Fruit fly (Drosophila melanogaster) whole organism, prepupa: Measurements from ENCODE around the gene CG10274.

Source experiments
- CG11762 ChIP-seq: fragments of 200-800 bp; sonication (Bioruptor generic); optimal IDR thresholded peaks from 3 replicates; lab custom pipeline; 2016; ENCODE audit warnings: missing biosample characterization, missing genetic modification characterization; ENCODE audit not compliant: insufficient read depth
- CG6792 ChIP-seq: fragments of 200-800 bp; sonication (Bioruptor generic); optimal IDR thresholded peaks from 3 replicates; lab custom pipeline; 2016; ENCODE audit warnings: missing biosample characterization, missing genetic modification characterization
- Hr38 ChIP-seq: sonication (Bioruptor generic); optimal IDR thresholded peaks from 2 replicates; lab custom pipeline; 2016; ENCODE audit warnings: missing biosample characterization, missing genetic modification characterization
- Hr39 ChIP-seq: fragments of 200-800 bp; sonication (Bioruptor generic); optimal IDR thresholded peaks from 2 replicates; lab custom pipeline; 2016; ENCODE audit warnings: missing biosample characterization, missing genetic modification characterization
- fd85E ChIP-seq: fragments of 200-800 bp; sonication (Bioruptor generic); optimal IDR thresholded peaks from 3 replicates; lab custom pipeline; 2016; ENCODE audit warnings: missing biosample characterization, missing genetic modification characterization
- pdm3 ChIP-seq: fragments of 200-800 bp; sonication (Bioruptor generic); optimal IDR thresholded peaks from 3 replicates; lab custom pipeline; 2016; ENCODE audit warnings: missing biosample characterization, missing genetic modification characterization
- svp ChIP-seq: fragments of 200-800 bp; sonication (Bioruptor generic); peaks from one replicate; lab custom pipeline; 2016; ENCODE audit warnings: missing biosample characterization, missing genetic modification characterization

DNA sequence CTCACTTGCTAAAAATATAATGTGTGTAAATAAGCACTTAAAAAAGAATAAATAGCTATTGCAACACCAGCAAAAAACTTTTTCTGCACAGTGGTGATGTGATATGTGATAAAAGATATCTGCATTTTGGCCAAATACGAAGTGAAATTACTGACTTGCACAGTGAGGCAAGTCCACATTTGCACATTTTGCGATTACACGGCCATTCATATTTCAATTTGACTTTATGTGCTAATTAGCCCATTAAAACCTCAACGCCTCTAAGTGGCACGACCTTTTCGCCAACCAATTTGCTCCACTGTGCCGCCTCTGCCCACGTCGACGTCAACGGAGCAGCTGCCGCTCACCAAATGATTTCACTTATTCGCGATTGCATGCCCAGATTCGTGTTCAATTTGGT, 38.6 kb upstream of the CG10274 start, which contains the start of gene CG33946:
- TF ChIP-seq CG11762: peak; percentile 57
- TF ChIP-seq Hr38 (GFP tag; lab: Kevin White, UChicago): no peak
- peak; percentile 85 for TF ChIP-seq Hr39 (GFP tag; lab: Kevin White, UChicago)
- TF ChIP-seq fd85E: no peak
- peak; percentile 53 for TF ChIP-seq pdm3
- TF ChIP-seq svp (GFP tag; lab: Kevin White, UChicago): peak; percentile 87
- TF ChIP-seq CG6792: peak; percentile 39
